Worm (Caenorhabditis elegans): ENCODE measurements around the gene C16D2.1.
A peak's percentile ranks its signal among the peaks of the same experiment; 100 is the strongest.

C16D2.1 gene

ce11 chrII:9097302-9097701 is 34.2 kb upstream of the C16D2.1 start (continued):
- TF ChIP-seq ceh-82 (tag; optimal IDR thresholded peaks at IDR 0.05) (no peak), lsy-2 (tag; optimal IDR thresholded peaks at IDR 0.05) (no peak)

ce11 chrII:9098505-9098904 is 33.0 kb upstream of the C16D2.1 start, which contains the start of gene clh-5:
Gene clh-5 (minus strand): TSS chrII:9098605.
- TF ChIP-seq lin-13 (GFP tag; optimal IDR thresholded peaks at IDR 0.05) = no peak
- TF ChIP-seq ama-1 (optimal IDR thresholded peaks at IDR 0.05) = no peak
- TF ChIP-seq elt-2 (tag; optimal IDR thresholded peaks at IDR 0.05) = no peak
- no peak for TF ChIP-seq ceh-88 (GFP tag; IDR thresholded peaks at IDR 0.05)
- TF ChIP-seq nhr-90 (tag; optimal IDR thresholded peaks at IDR 0.05; ENCODE audit: poor library complexity) = no peak
- no peak for TF ChIP-seq ces-1 (GFP tag; optimal IDR thresholded peaks at IDR 0.05)
- no peak for TF ChIP-seq xbp-1 (tag; optimal IDR thresholded peaks at IDR 0.05)
- TF ChIP-seq unc-130 (tag; optimal IDR thresholded peaks at IDR 0.05) = no peak
- TF ChIP-seq pqm-1 (tag; optimal IDR thresholded peaks at IDR 0.05) = no peak
- no peak for TF ChIP-seq rnt-1 (tag; optimal IDR thresholded peaks at IDR 0.05)
- TF ChIP-seq lin-14 (GFP tag; optimal IDR thresholded peaks at IDR 0.05) = no peak

- TF ChIP-seq ceh-8 (GFP tag; optimal IDR thresholded peaks at IDR 0.05) = peak; percentile 38
- TF ChIP-seq mab-9 (GFP tag; IDR thresholded peaks at IDR 0.05) = no peak
- no peak for TF ChIP-seq nhr-84 (tag; optimal IDR thresholded peaks at IDR 0.05)
- TF ChIP-seq nhr-47 (tag; optimal IDR thresholded peaks at IDR 0.05) = peak; percentile 85
- TF ChIP-seq ceh-63 (GFP tag; optimal IDR thresholded peaks at IDR 0.05) = no peak
- TF ChIP-seq C16A3.4 (tag; optimal IDR thresholded peaks at IDR 0.05) = peak; percentile 68
- TF ChIP-seq zip-4 (GFP tag; optimal IDR thresholded peaks at IDR 0.05) = peak; percentile 8
- TF ChIP-seq sup-37 (GFP tag; optimal IDR thresholded peaks at IDR 0.05) = peak; percentile 58
- peak; percentile 17 for TF ChIP-seq hpl-2 (GFP tag; optimal IDR thresholded peaks at IDR 0.05)
- peak; percentile 38 for TF ChIP-seq jun-1 (tag; optimal IDR thresholded peaks at IDR 0.05)
- peak; percentile 64 for TF ChIP-seq skn-1 (tag; optimal IDR thresholded peaks at IDR 0.05)
- TF ChIP-seq nhr-237 (tag; optimal IDR thresholded peaks at IDR 0.05) = no peak
- TF ChIP-seq lin-13 (GFP tag; optimal IDR thresholded peaks at IDR 0.05) = peak; percentile 45
- peak; percentile 75 for TF ChIP-seq irx-1 (tag; optimal IDR thresholded peaks at IDR 0.05)
- TF ChIP-seq rnt-1 (tag; optimal IDR thresholded peaks at IDR 0.05) = peak; percentile 89
- TF ChIP-seq mdl-1 (tag; optimal IDR thresholded peaks at IDR 0.05) = peak in 1 of 2 experiments; percentile 20
- TF ChIP-seq nhr-90 (tag; optimal IDR thresholded peaks at IDR 0.05; ENCODE audit: poor library complexity) = peak; percentile 81
- TF ChIP-seq unc-130 (tag; optimal IDR thresholded peaks at IDR 0.05) = peak; percentile 12
- peak; percentile 81 for TF ChIP-seq snu-23 (GFP tag; optimal IDR thresholded peaks at IDR 0.05)
- TF ChIP-seq hlh-4 (tag; optimal IDR thresholded peaks at IDR 0.05) = no peak
- TF ChIP-seq alr-1 (tag; optimal IDR thresholded peaks at IDR 0.05; ENCODE audit: borderline replicate concordance) = no peak
- peak; percentile 67 to 68 (median 67) for TF ChIP-seq ceh-82 (tag; optimal IDR thresholded peaks at IDR 0.05)
- TF ChIP-seq nhr-76 (tag; optimal IDR thresholded peaks at IDR 0.05) = no peak
- TF ChIP-seq lin-39 (tag; optimal IDR thresholded peaks at IDR 0.05) = peak; percentile 45
- TF ChIP-seq pqm-1 (tag; optimal IDR thresholded peaks at IDR 0.05) = no peak
- TF ChIP-seq hlh-17 (GFP tag; optimal IDR thresholded peaks at IDR 0.05; ENCODE audit: borderline replicate concordance) = no peak
- TF ChIP-seq egl-27 (tag; optimal IDR thresholded peaks at IDR 0.05) = no peak
- peak; percentile 20 for TF ChIP-seq pag-3 (tag; optimal IDR thresholded peaks at IDR 0.05; ENCODE audit: borderline replicate concordance, insufficient read depth)
- peak; percentile 48 for TF ChIP-seq egl-13 (tag; optimal IDR thresholded peaks at IDR 0.05)
- TF ChIP-seq pax-3 (tag; optimal IDR thresholded peaks at IDR 0.05) = peak; percentile 14
- TF ChIP-seq swsn-7 (tag; optimal IDR thresholded peaks at IDR 0.05) = peak; percentile 81
- TF ChIP-seq dpl-1 (GFP tag; optimal IDR thresholded peaks at IDR 0.05) = peak; percentile 71 to 82 (median 81)
- TF ChIP-seq nhr-11 (tag; optimal IDR thresholded peaks at IDR 0.05) = no peak
- TF ChIP-seq sox-4 (tag; optimal IDR thresholded peaks at IDR 0.05) = peak; percentile 20
- no peak for TF ChIP-seq C34B4.2 (tag; optimal IDR thresholded peaks at IDR 0.05)
- peak; percentile 80 for TF ChIP-seq dsc-1 (tag; optimal IDR thresholded peaks at IDR 0.05)
- peak; percentile 88 for TF ChIP-seq nhr-71 (tag; optimal IDR thresholded peaks at IDR 0.05)
- TF ChIP-seq ceh-90 (tag; optimal IDR thresholded peaks at IDR 0.05) = no peak
- peak; percentile 71 for TF ChIP-seq tbx-2 (tag; optimal IDR thresholded peaks at IDR 0.05)
- TF ChIP-seq unc-98 (GFP tag; IDR thresholded peaks at IDR 0.05) = no peak
- TF ChIP-seq unc-30 (tag; optimal IDR thresholded peaks at IDR 0.05) = no peak
Observed at ce11 chrII:9099017-9099416, 32.4 kb upstream of the C16D2.1 start, which contains the start of gene T24H10.1. Gene T24H10.1 (plus strand): TSS chrII:9099371.

All from whole organism, L1 larva.